Worm (Caenorhabditis elegans): ENCODE results near the gene C25E10.11.

DNA sequence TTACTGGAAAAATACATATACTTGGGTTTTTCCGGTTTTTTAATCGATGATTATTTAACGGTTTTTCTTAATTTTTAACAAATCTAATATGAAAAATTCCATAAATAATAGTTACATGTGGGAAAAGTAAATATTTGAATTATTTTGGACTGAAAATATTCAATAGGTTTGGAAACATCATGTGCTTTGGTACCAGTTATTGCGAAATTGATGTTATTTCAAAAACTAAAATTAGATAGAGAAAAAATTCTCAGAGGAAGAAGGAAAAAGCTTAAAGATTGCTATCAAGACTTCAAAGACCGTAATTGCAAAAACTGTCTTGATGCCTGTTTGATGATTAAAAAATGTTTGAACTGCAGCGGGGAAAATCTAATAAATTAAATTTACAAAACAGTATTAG is 6.5 kb upstream of the C25E10.11 start:
- no peak for TF ChIP-seq egl-27 (tag; optimal IDR thresholded peaks at IDR 0.05)
- no peak for TF ChIP-seq snpc-4 (tag; optimal IDR thresholded peaks at IDR 0.05)
- TF ChIP-seq daf-12 (tag; optimal IDR thresholded peaks at IDR 0.05) = no peak
- TF ChIP-seq skn-1 (tag; optimal IDR thresholded peaks at IDR 0.05) = no peak
- no peak for TF ChIP-seq fkh-2 (tag; optimal IDR thresholded peaks at IDR 0.05)
- no peak for TF ChIP-seq nhr-28 (tag; optimal IDR thresholded peaks at IDR 0.05)
- no peak for TF ChIP-seq pqm-1 (tag; optimal IDR thresholded peaks at IDR 0.05)
- TF ChIP-seq nhr-77 (tag; optimal IDR thresholded peaks at IDR 0.05) = no peak
- TF ChIP-seq unc-62 (GFP tag; optimal IDR thresholded peaks at IDR 0.05) = no peak
- no peak for TF ChIP-seq ztf-4 (tag; optimal IDR thresholded peaks at IDR 0.05)
- TF ChIP-seq nhr-12 (tag; optimal IDR thresholded peaks at IDR 0.05) = no peak
- TF ChIP-seq lin-39 (tag; optimal IDR thresholded peaks at IDR 0.05) = no peak
- no peak for TF ChIP-seq aly-2 (tag; optimal IDR thresholded peaks at IDR 0.05)
